Worm (Caenorhabditis elegans) whole organism, L1 larva: ENCODE data around the gene H10E21.5.

Experiments used
- C04F5.9 ChIP-seq: sonication (generic microtip); optimal IDR thresholded peaks from 2 replicates; lab custom pipeline; 2016; ENCODE audit warnings: missing genetic modification characterization, missing compliant biosample characterization
- C16A3.4 ChIP-seq: fragments of 150-350 bp; optimal IDR thresholded peaks from 2 replicates; lab custom pipeline; 2014; ENCODE audit warnings: missing biosample characterization, missing genetic modification characterization
- aly-2 ChIP-seq: fragments of 150-350 bp; optimal IDR thresholded peaks from 2 replicates; lab custom pipeline; 2014; ENCODE audit warnings: missing biosample characterization, missing genetic modification characterization
- ama-1 ChIP-seq: fragments of 150-350 bp; optimal IDR thresholded peaks from 2 replicates; lab custom pipeline; 2014
- blmp-1 ChIP-seq: fragments of 150-350 bp; optimal IDR thresholded peaks from 2 replicates; lab custom pipeline; 2014; ENCODE audit warnings: missing biosample characterization, missing genetic modification characterization
- dpl-1 ChIP-seq, 3 experiments: fragments of 150-350 bp in 2 of 3; sonication (generic microtip) in 1 of 3; optimal IDR thresholded peaks; 2 replicates each; lab custom pipeline; 2014 to 2017; ENCODE audit warnings: missing biosample characterization in 3 of 3, missing genetic modification characterization in 3 of 3, missing genetic modification reagents in 3 of 3
- dsc-1 ChIP-seq: sonication (generic microtip); optimal IDR thresholded peaks from 2 replicates; lab custom pipeline; 2016; ENCODE audit warnings: mild to moderate bottlenecking, missing genetic modification characterization, missing compliant biosample characterization
- efl-1 ChIP-seq, 4 experiments: fragments of 150-350 bp; optimal IDR thresholded peaks in 3 of 4; peaks in 1 of 4; 1 replicate in 1 of 4; 2 replicates in 3 of 4; lab custom pipeline; 2014; ENCODE audit warnings: missing biosample characterization in 2 of 4, missing genetic modification characterization in 2 of 4, missing genetic modification reagents in 2 of 4
- efl-3 ChIP-seq: fragments of 200-800 bp; sonication (Bioruptor generic); optimal IDR thresholded peaks from 2 replicates; lab custom pipeline; 2018; ENCODE audit warnings: mild to moderate bottlenecking, missing genetic modification characterization, missing compliant biosample characterization
- egl-13 ChIP-seq: sonication (generic microtip); optimal IDR thresholded peaks from 2 replicates; lab custom pipeline; 2016; ENCODE audit warnings: missing genotype, missing genetic modification reagents, missing genetic modification characterization, missing compliant biosample characterization
- egl-27 ChIP-seq, 2 experiments: fragments of 150-350 bp in 1 of 2; sonication (generic microtip); optimal IDR thresholded peaks; 3 replicates each; lab custom pipeline; 2017 to 2018; ENCODE audit warnings: missing biosample characterization in 2 of 2, missing genetic modification characterization in 2 of 2, missing genetic modification reagents in 2 of 2
- elt-3 ChIP-seq, 6 experiments: fragments of 150-350 bp in 1 of 6; sonication (generic microtip); optimal IDR thresholded peaks; 2 replicates each; lab custom pipeline; 2017 to 2018; ENCODE audit warnings: missing biosample characterization in 6 of 6, missing genetic modification characterization in 6 of 6, inconsistent platforms in 1 of 6
- ets-5 ChIP-seq: fragments of 200-800 bp; sonication (Bioruptor generic); IDR thresholded peaks from 2 replicates; pipeline ENCODE4 v1.3.6; 2022; ENCODE audit warnings: missing genetic modification characterization, missing compliant biosample characterization
- hlh-17 ChIP-seq: fragments of 200-800 bp; sonication (Bioruptor generic); optimal IDR thresholded peaks from 2 replicates; lab custom pipeline; 2018; ENCODE audit warnings: missing genetic modification characterization, mild to moderate bottlenecking, missing compliant biosample characterization, moderate library complexity, borderline replicate concordance
- hlh-4 ChIP-seq: sonication (generic microtip); optimal IDR thresholded peaks from 2 replicates; lab custom pipeline; 2016; ENCODE audit warnings: mild to moderate bottlenecking, missing genetic modification characterization, missing compliant biosample characterization
- irx-1 ChIP-seq: sonication (generic microtip); optimal IDR thresholded peaks from 2 replicates; lab custom pipeline; 2016; ENCODE audit warnings: missing genetic modification characterization, missing compliant biosample characterization
- lin-13 ChIP-seq: fragments of 150-350 bp; optimal IDR thresholded peaks from 2 replicates; lab custom pipeline; 2014; ENCODE audit warnings: missing biosample characterization, missing genetic modification reagents, missing genetic modification characterization
- lin-14 ChIP-seq: fragments of 200-800 bp; sonication (Bioruptor generic); optimal IDR thresholded peaks from 2 replicates; lab custom pipeline; 2018; ENCODE audit warnings: mild to moderate bottlenecking, missing genetic modification characterization, moderate library complexity, missing compliant biosample characterization
- lin-15B ChIP-seq: fragments of 150-350 bp; sonication (generic microtip); optimal IDR thresholded peaks from 3 replicates; lab custom pipeline; 2014; ENCODE audit warnings: missing biosample characterization, missing genetic modification characterization
- lin-35 ChIP-seq, 2 experiments: fragments of 150-350 bp; optimal IDR thresholded peaks; 2 replicates each; lab custom pipeline; 2014; ENCODE audit warnings: missing biosample characterization in 2 of 2, missing genetic modification characterization in 2 of 2, missing genetic modification reagents in 2 of 2
- mab-9 ChIP-seq: fragments of 200-800 bp; sonication (Bioruptor generic); IDR thresholded peaks from 2 replicates; pipeline ENCODE4 v1.3.6; 2022; ENCODE audit warnings: missing genetic modification reagents, missing genetic modification characterization, missing compliant biosample characterization
- mdl-1 ChIP-seq, 2 experiments: fragments of 150-350 bp; optimal IDR thresholded peaks; 2 replicates each; lab custom pipeline; 2014 to 2017; ENCODE audit warnings: missing biosample characterization in 2 of 2, missing genetic modification characterization in 2 of 2, inconsistent platforms in 1 of 2
- mef-2 ChIP-seq: fragments of 150-350 bp; optimal IDR thresholded peaks from 2 replicates; lab custom pipeline; 2014; ENCODE audit warnings: missing biosample characterization, missing genetic modification characterization
- mep-1 ChIP-seq: fragments of 150-350 bp; optimal IDR thresholded peaks from 2 replicates; lab custom pipeline; 2014; ENCODE audit warnings: missing biosample characterization, missing genetic modification characterization
- nhr-11 ChIP-seq: fragments of 150-350 bp; optimal IDR thresholded peaks from 2 replicates; lab custom pipeline; 2014; ENCODE audit warnings: missing biosample characterization, missing genetic modification characterization
- nhr-12 ChIP-seq: sonication (generic microtip); optimal IDR thresholded peaks from 2 replicates; lab custom pipeline; 2017; ENCODE audit warnings: missing biosample characterization, missing genetic modification characterization
- nhr-19 ChIP-seq: fragments of 200-800 bp; sonication (Bioruptor generic); conservative IDR thresholded peaks from 2 replicates; pipeline ENCODE4 v1.3.6; 2022; ENCODE audit warnings: missing genetic modification characterization, missing compliant biosample characterization
- nhr-20 ChIP-seq: sonication (generic microtip); optimal IDR thresholded peaks from 2 replicates; lab custom pipeline; 2016; ENCODE audit warnings: mild to moderate bottlenecking, missing genetic modification characterization, missing compliant biosample characterization
- nhr-76 ChIP-seq: sonication (generic microtip); optimal IDR thresholded peaks from 2 replicates; lab custom pipeline; 2017; ENCODE audit warnings: missing biosample characterization, missing genetic modification characterization
- nhr-90 ChIP-seq: sonication (generic microtip); optimal IDR thresholded peaks from 2 replicates; lab custom pipeline; 2016; ENCODE audit warnings: mild to moderate bottlenecking, missing genetic modification characterization, missing compliant biosample characterization; ENCODE audit not compliant: poor library complexity
- pag-3 ChIP-seq: sonication (generic microtip); optimal IDR thresholded peaks from 2 replicates; lab custom pipeline; 2017; ENCODE audit warnings: missing genetic modification characterization, mild to moderate bottlenecking, missing compliant biosample characterization, antibody characterized with exemption, borderline replicate concordance; ENCODE audit not compliant: insufficient read depth
- rnt-1 ChIP-seq: sonication (generic microtip); optimal IDR thresholded peaks from 2 replicates; lab custom pipeline; 2016; ENCODE audit warnings: mild to moderate bottlenecking, missing genetic modification characterization, moderate library complexity, missing compliant biosample characterization
- skn-1 ChIP-seq: fragments of 150-350 bp; optimal IDR thresholded peaks from 2 replicates; lab custom pipeline; 2014; ENCODE audit warnings: missing biosample characterization, missing genetic modification characterization
- sox-4 ChIP-seq: sonication (generic microtip); optimal IDR thresholded peaks from 2 replicates; lab custom pipeline; 2016; ENCODE audit warnings: missing genetic modification characterization, missing compliant biosample characterization
- unc-30 ChIP-seq: sonication (generic microtip); optimal IDR thresholded peaks from 2 replicates; lab custom pipeline; 2017; ENCODE audit warnings: missing biosample characterization, missing genetic modification characterization
- unc-98 ChIP-seq: fragments of 200-800 bp; sonication (Bioruptor generic); IDR thresholded peaks from 2 replicates; pipeline ENCODE4 v1.3.6; 2022; ENCODE audit warnings: missing genetic modification characterization, missing compliant biosample characterization
- xbp-1 ChIP-seq: sonication (generic microtip); optimal IDR thresholded peaks from 2 replicates; lab custom pipeline; 2016; ENCODE audit warnings: missing genetic modification characterization, missing compliant biosample characterization
- ztf-11 ChIP-seq, 2 experiments: sonication (generic microtip); optimal IDR thresholded peaks; 2 replicates each; lab custom pipeline; 2016 to 2017; ENCODE audit warnings: missing genetic modification characterization in 2 of 2, missing biosample characterization in 1 of 2, missing compliant biosample characterization in 1 of 2
- ztf-4 ChIP-seq: fragments of 150-350 bp; optimal IDR thresholded peaks from 2 replicates; lab custom pipeline; 2014; ENCODE audit warnings: missing biosample characterization, missing genetic modification characterization

H10E21.5 gene

DNA sequence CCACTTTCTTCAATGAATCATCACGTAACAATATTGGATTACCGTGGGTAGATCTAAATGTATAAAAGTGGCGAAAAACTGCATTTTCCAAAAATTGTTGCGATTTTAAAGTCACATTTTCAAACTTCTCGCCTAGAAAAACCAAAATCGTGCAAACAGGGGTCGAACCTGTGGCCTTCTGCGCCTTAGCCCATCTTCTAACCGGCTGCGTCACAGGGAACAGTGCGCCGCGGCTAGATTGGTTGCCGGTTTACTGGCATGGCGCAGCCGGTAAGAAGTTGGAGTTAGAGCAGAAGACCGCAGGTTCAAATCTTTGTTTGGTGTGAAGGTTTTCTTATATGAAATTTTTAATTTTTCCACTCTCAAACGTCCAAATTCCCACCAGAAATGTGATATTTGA, 25.3 kb upstream of the H10E21.5 start:
- no peak for TF ChIP-seq mdl-1 (tag; optimal IDR thresholded peaks at IDR 0.05; lab: Kevin White, UChicago)

- TF ChIP-seq ztf-4 (tag; lab: Kevin White, UChicago) (no peak), nhr-19 (no peak), unc-98 (GFP tag; lab: Robert Waterston, UW) (no peak), nhr-76 (tag; lab: Kevin White, UChicago) (no peak), nhr-11 (tag; lab: Kevin White, UChicago) (no peak), egl-27 (tag; optimal IDR thresholded peaks at IDR 0.05; lab: Kevin White, UChicago) (no peak), dsc-1 (tag; lab: Kevin White, UChicago) (no peak), ama-1 (lab: Kevin White, UChicago) (no peak), aly-2 (tag; lab: Kevin White, UChicago) (no peak), pag-3 (no peak), C04F5.9 (tag; lab: Kevin White, UChicago) (no peak), blmp-1 (tag; lab: Kevin White, UChicago) (no peak), nhr-90 (no peak), lin-14 (GFP tag; lab: Kevin White, UChicago) (no peak)
Observed at ce11 chrIII:48329-48728, 24.6 kb upstream of the H10E21.5 start.

- TF ChIP-seq nhr-12 (no peak), efl-3 (GFP tag; lab: Kevin White, UChicago) (no peak), hlh-17 (GFP tag; lab: Kevin White, UChicago) (no peak), efl-1 (optimal IDR thresholded peaks at IDR 0.05; lab: Kevin White, UChicago) (no peak), efl-1 (GFP tag; optimal IDR thresholded peaks at IDR 0.05 in 1 of 2; lab: Kevin White, UChicago) (peak in 1 of 2 experiments; percentile 23)
- TF ChIP-seq, all 84 proteins: peak for 1
Observed at ce11 chrIII:42725-43124, 19.0 kb upstream of the H10E21.5 start.

DNA sequence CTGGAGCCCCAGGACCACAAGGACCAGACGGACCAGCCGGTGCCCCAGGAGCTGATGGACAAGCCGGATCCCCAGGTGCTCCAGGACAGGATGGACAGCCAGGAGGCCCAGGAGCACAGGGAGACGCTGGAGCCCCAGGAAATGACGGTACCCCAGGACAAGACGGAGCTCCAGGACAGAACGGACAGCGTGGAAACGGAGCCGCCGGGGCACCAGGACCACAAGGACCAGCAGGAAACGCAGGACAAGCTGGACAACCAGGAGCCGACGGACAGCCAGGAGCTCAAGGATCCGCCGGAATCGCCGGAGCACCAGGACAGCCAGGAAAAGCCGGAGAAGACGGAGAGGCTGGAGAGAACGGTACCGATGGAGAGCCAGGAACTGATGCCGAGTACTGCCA, 17.7 kb upstream of the H10E21.5 start:
- TF ChIP-seq dpl-1 (GFP tag; optimal IDR thresholded peaks at IDR 0.05; lab: Kevin White, UChicago), result no peak
- no peak for TF ChIP-seq rnt-1 (tag; lab: Kevin White, UChicago)
- no peak for TF ChIP-seq efl-1 (optimal IDR thresholded peaks at IDR 0.05; lab: Kevin White, UChicago)
- TF ChIP-seq efl-1 (GFP tag; optimal IDR thresholded peaks at IDR 0.05 in 1 of 2; lab: Kevin White, UChicago), result peak in 1 of 2 experiments; percentile 65

DNA sequence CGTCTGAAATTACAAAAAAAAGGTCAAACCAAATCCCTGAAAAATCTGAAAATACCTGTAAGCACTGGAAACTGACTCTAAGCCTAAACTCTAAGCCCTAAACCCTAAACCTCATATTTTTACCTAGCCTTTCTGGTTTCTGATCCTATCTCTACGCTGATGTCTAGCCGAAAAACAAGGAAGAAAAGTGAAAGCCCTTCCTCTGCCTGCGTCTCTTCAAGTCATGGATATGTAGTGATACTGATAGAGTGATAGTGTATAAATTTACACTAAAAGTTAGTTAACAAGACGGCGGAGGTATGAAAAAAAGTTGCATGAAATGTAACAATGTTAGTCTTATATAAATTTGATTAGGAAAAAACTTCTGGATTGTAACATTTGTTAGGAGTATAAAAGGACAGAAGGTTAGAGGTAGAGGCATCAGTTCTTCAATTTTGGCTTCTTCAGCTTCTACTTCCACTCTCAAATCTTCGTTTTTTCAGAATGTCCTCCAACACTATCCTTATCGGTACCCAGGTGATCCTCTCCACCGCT, 16.9 kb upstream of the H10E21.5 start, which contains the start of gene col-88:
TSS of gene col-88 (plus strand) at position 484 of the 534 bp plus-strand sequence.
- TF ChIP-seq blmp-1 (tag; lab: Kevin White, UChicago) (peak; percentile 97), elt-3 (tag; optimal IDR thresholded peaks at IDR 0.05; lab: Kevin White, UChicago) (peak in 1 of 6 experiments; percentile 54), C16A3.4 (tag; lab: Kevin White, UChicago) (no peak), egl-13 (no peak), xbp-1 (no peak)

DNA sequence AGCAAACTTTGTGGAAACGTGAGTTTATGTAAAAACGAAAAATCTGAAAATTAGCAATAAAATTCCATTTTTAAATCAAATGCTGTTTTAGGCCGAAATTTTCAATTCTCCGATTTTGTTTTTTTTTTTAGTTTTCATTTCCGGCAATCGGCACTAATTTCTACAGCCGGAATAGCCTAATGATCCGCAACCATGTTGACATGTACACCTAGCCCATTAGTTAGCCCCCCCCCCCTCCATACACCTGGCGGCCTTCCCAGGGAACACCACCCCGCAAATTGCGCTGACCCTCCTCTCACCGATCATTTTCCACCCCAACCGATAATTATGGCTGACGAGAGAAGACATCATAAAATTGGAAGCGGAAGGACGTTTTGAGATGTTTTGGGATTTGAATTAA, 15.8 kb upstream of the H10E21.5 start:
- no peak for TF ChIP-seq ztf-11 (tag; optimal IDR thresholded peaks at IDR 0.05; lab: Kevin White, UChicago)
- TF ChIP-seq blmp-1 (tag; lab: Kevin White, UChicago), result peak; percentile 30

DNA sequence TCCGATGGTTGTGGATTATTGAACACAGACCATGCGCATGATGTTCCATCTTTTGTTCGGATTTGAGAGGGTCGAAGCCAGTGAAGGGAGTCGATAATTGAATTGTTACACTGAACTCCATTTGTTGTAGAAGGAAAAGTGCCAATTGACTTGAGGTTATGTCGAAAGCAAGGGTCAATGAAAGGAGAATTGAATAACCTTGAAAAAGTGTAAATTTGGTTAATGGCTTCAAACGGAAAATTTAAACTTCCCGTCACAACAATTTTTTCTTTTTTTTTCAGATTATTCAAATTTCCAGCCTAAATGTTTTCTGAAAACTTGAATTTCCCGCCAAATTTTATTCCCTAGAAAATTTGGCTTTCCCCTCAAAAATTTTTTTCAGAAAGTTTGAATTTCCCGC, 14.4 kb upstream of the H10E21.5 start, which contains the start of gene clp-10:
TSS of gene clp-10 (minus strand) at position 101 of the 400 bp plus-strand sequence.
- no peak for TF ChIP-seq lin-35 (GFP tag; optimal IDR thresholded peaks at IDR 0.05; lab: Kevin White, UChicago)
- TF ChIP-seq nhr-90, result no peak
- no peak for TF ChIP-seq hlh-17 (GFP tag; lab: Kevin White, UChicago)
- TF ChIP-seq mab-9 (GFP tag; lab: Robert Waterston, UW), result no peak
- TF ChIP-seq skn-1, result no peak
- no peak for TF ChIP-seq sox-4 (tag; lab: Kevin White, UChicago)
- TF ChIP-seq hlh-4 (tag; lab: Kevin White, UChicago), result no peak
- TF ChIP-seq ets-5, result no peak
- TF ChIP-seq dsc-1 (tag; lab: Kevin White, UChicago), result no peak
- no peak for TF ChIP-seq irx-1 (tag; lab: Kevin White, UChicago)
- no peak for TF ChIP-seq mef-2 (tag; lab: Kevin White, UChicago)
- TF ChIP-seq lin-15B (tag; lab: Kevin White, UChicago), result no peak
- no peak for TF ChIP-seq nhr-20 (tag; lab: Kevin White, UChicago)
- no peak for TF ChIP-seq lin-13 (GFP tag; lab: Kevin White, UChicago)
- no peak for TF ChIP-seq unc-30
- no peak for TF ChIP-seq mep-1
- no peak for TF ChIP-seq ama-1 (lab: Kevin White, UChicago)
